Worm (Caenorhabditis elegans) whole organism, mixed stage, embryonic: ENCODE measurements around the gene F14F8.14.

Source experiments
- blmp-1 ChIP-seq: fragments of 150-350 bp; optimal IDR thresholded peaks from 2 replicates; lab custom pipeline; 2014; ENCODE audit warnings: missing biosample characterization, missing genetic modification characterization
- elt-3 ChIP-seq: fragments of 150-350 bp; optimal IDR thresholded peaks from 2 replicates; lab custom pipeline; 2014; ENCODE audit warnings: missing biosample characterization, missing genetic modification characterization
- pha-4 ChIP-seq: fragments of 150-350 bp; optimal IDR thresholded peaks from 2 replicates; lab custom pipeline; 2018; ENCODE audit warnings: missing biosample characterization, missing genetic modification reagents, missing genetic modification characterization
- sem-2 ChIP-seq: fragments of 200-800 bp; sonication (Bioruptor generic); optimal IDR thresholded peaks from 2 replicates; lab custom pipeline; 2018; ENCODE audit warnings: mild to moderate bottlenecking, missing genetic modification characterization, missing compliant biosample characterization
- unc-39 ChIP-seq: fragments of 150-350 bp; optimal IDR thresholded peaks from 2 replicates; lab custom pipeline; 2014; ENCODE audit warnings: missing biosample characterization, missing genetic modification characterization

- no peak for TF ChIP-seq pha-4
- no peak for TF ChIP-seq sem-2
- no peak for TF ChIP-seq unc-39 (tag; lab: Kevin White, UChicago)
- no peak for TF ChIP-seq elt-3 (tag; lab: Kevin White, UChicago)
- no peak for TF ChIP-seq blmp-1 (tag; lab: Kevin White, UChicago)
Measured at ce11 chrV:16628991-16629390, 37.6 kb downstream of the F14F8.14 start, which contains the start of gene W06G6.2.
